Fruit fly (Drosophila melanogaster): ENCODE measurements around the gene Srx.

The Srx gene

dm6 chrX:17829083-17829997 lies 27.4 kb upstream of the Srx start (continued):
- TF ChIP-seq al (GFP tag; IDR thresholded peaks at IDR 0.05): no peak
- TF ChIP-seq PHDP (tag; optimal IDR thresholded peaks at IDR 0.05): peak; percentile 48
- no peak for TF ChIP-seq Atf3 (GFP tag; optimal IDR thresholded peaks at IDR 0.05)
- peak; percentile 60 for TF ChIP-seq CG17328 (GFP tag; IDR thresholded peaks at IDR 0.05)
- TF ChIP-seq D (optimal IDR thresholded peaks at IDR 0.05): no peak
- peak; percentile 79 for TF ChIP-seq D (GFP tag; optimal IDR thresholded peaks at IDR 0.05)
- no peak for TF ChIP-seq inv (GFP tag; IDR thresholded peaks at IDR 0.05; ENCODE audit: partially characterized antibody)
- no peak for TF ChIP-seq CG10321 (GFP tag; IDR thresholded peaks at IDR 0.05)
- TF ChIP-seq CG7839 (tag; optimal IDR thresholded peaks at IDR 0.05): peak; percentile 74
- peak in 1 of 3 experiments; percentile 87 for TF ChIP-seq lola (GFP tag; optimal IDR thresholded peaks at IDR 0.05)
- TF ChIP-seq CG11504 (tag; optimal IDR thresholded peaks at IDR 0.05): peak; percentile 83
- TF ChIP-seq CG33557 (GFP tag; optimal IDR thresholded peaks at IDR 0.05): peak; percentile 79
- peak; percentile 41; the same call in 2 of the 3 replicates for TF ChIP-seq zfh1 (GFP tag; IDR thresholded peaks at IDR 0.05)
- no peak for TF ChIP-seq CG9932 (GFP tag; IDR thresholded peaks at IDR 0.05)
- peak; percentile 99 for TF ChIP-seq CG15479 (GFP tag; optimal IDR thresholded peaks at IDR 0.05)
- no peak for TF ChIP-seq gcm2 (GFP tag; optimal IDR thresholded peaks at IDR 0.05)
- TF ChIP-seq amos (GFP tag; IDR thresholded peaks at IDR 0.05; ENCODE audit: partially characterized antibody): no peak
- no peak for TF ChIP-seq rib (GFP tag; IDR thresholded peaks at IDR 0.05)
- no peak for TF ChIP-seq disco-r (GFP tag; optimal IDR thresholded peaks at IDR 0.05)
- peak; percentile 57 for TF ChIP-seq CG10209 (GFP tag; optimal IDR thresholded peaks at IDR 0.05)
- TF ChIP-seq Fer3 (tag; optimal IDR thresholded peaks at IDR 0.05): peak; percentile 14
- no peak for TF ChIP-seq CG8478 (optimal IDR thresholded peaks at IDR 0.05)
- no peak for TF ChIP-seq eyg (GFP tag; optimal IDR thresholded peaks at IDR 0.05)

DNA sequence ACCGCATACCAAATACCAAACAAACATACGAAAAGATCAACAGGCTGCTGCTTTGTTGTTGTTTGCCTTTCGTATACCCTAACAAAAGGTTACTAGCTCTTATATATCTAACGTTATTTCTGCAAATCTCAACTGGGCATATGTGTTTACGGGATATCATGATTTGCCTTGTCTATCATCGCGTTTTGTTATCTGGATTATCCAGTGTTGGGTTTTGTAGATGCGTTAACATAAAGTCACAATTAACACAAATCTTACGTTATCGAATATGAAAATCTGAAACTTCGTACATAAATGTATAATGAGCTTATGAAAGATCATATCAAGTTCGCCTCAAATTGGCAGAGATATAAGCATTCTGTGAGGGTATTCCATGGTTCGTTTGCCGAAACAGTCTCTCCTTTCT lies 26.6 kb upstream of the Srx start:
- TF ChIP-seq PHDP (tag; optimal IDR thresholded peaks at IDR 0.05): no peak
- no peak for TF ChIP-seq Doc2 (GFP tag; IDR thresholded peaks at IDR 0.05)
- TF ChIP-seq CG31365 (tag; optimal IDR thresholded peaks at IDR 0.05): no peak
- TF ChIP-seq sc (optimal IDR thresholded peaks at IDR 0.05): no peak
- no peak for TF ChIP-seq sc (GFP tag; optimal IDR thresholded peaks at IDR 0.05)
- no peak for TF ChIP-seq CG9876 (GFP tag; optimal IDR thresholded peaks at IDR 0.05)
- no peak for TF ChIP-seq CG4424 (GFP tag; optimal IDR thresholded peaks at IDR 0.05)
- TF ChIP-seq D (optimal IDR thresholded peaks at IDR 0.05): no peak
- no peak for TF ChIP-seq D (GFP tag; optimal IDR thresholded peaks at IDR 0.05)
- TF ChIP-seq seq (GFP tag; IDR thresholded peaks at IDR 0.05): no peak
- no peak for TF ChIP-seq CG10543 (GFP tag; optimal IDR thresholded peaks at IDR 0.05)
- TF ChIP-seq CG12104 (GFP tag; optimal IDR thresholded peaks at IDR 0.05): no peak
- no peak for TF ChIP-seq Trl (optimal IDR thresholded peaks at IDR 0.05)
- TF ChIP-seq Trl (GFP tag; optimal IDR thresholded peaks at IDR 0.05): no peak
- no peak for TF ChIP-seq CG4328 (GFP tag; optimal IDR thresholded peaks at IDR 0.05)
- TF ChIP-seq CG8944 (GFP tag; optimal IDR thresholded peaks at IDR 0.05): no peak
- TF ChIP-seq oc (tag; optimal IDR thresholded peaks at IDR 0.05): no peak
- TF ChIP-seq crc (GFP tag; optimal IDR thresholded peaks at IDR 0.05): no peak
- no peak for TF ChIP-seq fd102C (GFP tag; optimal IDR thresholded peaks at IDR 0.05)
- no peak for TF ChIP-seq CG10366 (GFP tag; IDR thresholded peaks at IDR 0.05)
- TF ChIP-seq wor (GFP tag; IDR thresholded peaks at IDR 0.05): no peak
- no peak for TF ChIP-seq Taf1 (GFP tag; IDR thresholded peaks at IDR 0.05)
- no peak for TF ChIP-seq grn (GFP tag; optimal IDR thresholded peaks at IDR 0.05)
- no peak for TF ChIP-seq Aef1 (GFP tag; IDR thresholded peaks at IDR 0.05)
- no peak for TF ChIP-seq CG12391 (tag; optimal IDR thresholded peaks at IDR 0.05)
- no peak for TF ChIP-seq Stat92E (GFP tag; optimal IDR thresholded peaks at IDR 0.05)
- TF ChIP-seq CG11504 (tag; optimal IDR thresholded peaks at IDR 0.05): peak; percentile 23
- TF ChIP-seq onecut (GFP tag; IDR thresholded peaks at IDR 0.05): peak; percentile 3; the same call in 1 of the 2 replicates
- TF ChIP-seq CG31441 (GFP tag; IDR thresholded peaks at IDR 0.05): no peak
- TF ChIP-seq CG16813 (GFP tag; IDR thresholded peaks at IDR 0.05; ENCODE audit: partially characterized antibody): no peak
- TF ChIP-seq CG5180 (GFP tag; optimal IDR thresholded peaks at IDR 0.05): no peak
